Fruit fly (Drosophila melanogaster) Kc167 (cell line): Measurements from ENCODE around the gene Ir25a.

Experiments
- Myc ChIP-seq: fragments of >200 bp; optimal IDR thresholded peaks from 2 replicates; lab custom pipeline; 2017; ENCODE audit warnings: missing external identifiers
- Sin3A ChIP-seq: fragments of >200 bp; optimal IDR thresholded peaks from 2 replicates; lab custom pipeline; 2018; ENCODE audit warnings: missing external identifiers
- h ChIP-seq: fragments of >200 bp; optimal IDR thresholded peaks from 3 replicates; lab custom pipeline; 2018; ENCODE audit warnings: missing external identifiers
- insv ChIP-seq: fragments of >200 bp; optimal IDR thresholded peaks from 3 replicates; lab custom pipeline; 2018; ENCODE audit warnings: missing external identifiers
- psq ChIP-seq: fragments of >200 bp; optimal IDR thresholded peaks from 2 replicates; lab custom pipeline; 2017; ENCODE audit warnings: missing external identifiers
- ttk ChIP-seq: sonication (Bioruptor generic); optimal IDR thresholded peaks from 2 replicates; lab custom pipeline; 2017; ENCODE audit warnings: missing external identifiers

Ir25a gene

DNA sequence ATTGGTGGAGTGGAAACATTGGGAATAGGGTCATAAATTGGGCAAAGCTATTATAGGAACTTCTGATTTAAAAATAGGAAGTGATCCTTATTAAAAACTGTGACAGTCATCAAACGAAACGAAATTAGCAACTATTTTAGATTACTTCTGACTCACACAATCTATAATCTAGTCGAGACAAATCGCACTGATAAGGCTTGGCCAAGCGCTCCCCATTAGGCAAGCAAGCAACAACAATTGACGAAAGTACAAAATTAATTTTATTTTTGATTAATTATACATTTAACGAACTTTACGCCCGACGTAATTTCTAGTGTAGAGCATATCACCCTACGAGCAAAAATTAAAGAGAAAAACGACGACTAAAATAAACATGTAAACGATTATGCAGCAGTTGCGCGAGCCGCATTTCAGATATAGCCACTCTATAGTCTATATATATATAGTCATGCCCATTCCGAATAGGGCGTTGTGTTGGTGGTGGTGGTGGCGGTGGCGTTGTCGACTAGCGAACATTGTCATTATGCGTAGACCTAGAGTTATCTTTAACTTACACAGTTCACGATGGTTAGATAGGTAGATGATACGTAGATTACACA is at the start of gene Ir25a:
Gene Ir25a, minus strand, starts transcription at position 210 of the 599 bp plus-strand sequence.
- TF ChIP-seq insv (lab: Kevin White, UChicago) (no peak), h (lab: Kevin White, UChicago) (no peak), ttk (lab: Kevin White, UChicago) (no peak), Sin3A (lab: Kevin White, UChicago) (no peak), Myc (lab: Kevin White, UChicago) (no peak), psq (lab: Kevin White, UChicago) (no peak)

DNA sequence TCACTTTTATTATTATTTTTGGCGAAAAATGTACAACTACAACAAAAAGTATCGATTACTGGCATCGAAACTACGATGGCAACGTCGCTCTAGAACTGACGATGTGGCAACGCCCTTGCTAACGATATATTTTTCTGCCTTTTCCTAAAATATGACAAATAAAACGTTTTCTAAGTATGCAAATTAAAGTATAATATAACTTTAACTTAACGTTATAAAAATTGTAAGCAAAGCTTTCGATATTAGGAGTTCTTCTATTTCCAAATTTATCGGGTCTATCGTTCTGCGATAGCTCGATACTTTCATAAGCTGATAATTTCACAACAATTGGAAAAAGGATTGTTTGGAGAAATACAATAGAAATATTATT is 47.9 kb upstream of the Ir25a start, which contains the start of the genes Cf2 and CG3008:
Gene Cf2, minus strand, starts transcription at position 85 of the 370 bp plus-strand sequence.
Gene CG3008, plus strand, starts transcription at position 276 of the 370 bp plus-strand sequence.
- TF ChIP-seq Sin3A (lab: Kevin White, UChicago): no peak
- no peak for TF ChIP-seq insv (lab: Kevin White, UChicago)
- no peak for TF ChIP-seq ttk (lab: Kevin White, UChicago)
- no peak for TF ChIP-seq h (lab: Kevin White, UChicago)
- TF ChIP-seq Myc (lab: Kevin White, UChicago): no peak
- TF ChIP-seq psq (lab: Kevin White, UChicago): no peak

- TF ChIP-seq insv (lab: Kevin White, UChicago): no peak
- TF ChIP-seq h (lab: Kevin White, UChicago): no peak
- no peak for TF ChIP-seq ttk (lab: Kevin White, UChicago)
- no peak for TF ChIP-seq Myc (lab: Kevin White, UChicago)
- no peak for TF ChIP-seq Sin3A (lab: Kevin White, UChicago)
- no peak for TF ChIP-seq psq (lab: Kevin White, UChicago)
Measured at dm6 chr2L:4882131-4883022, 47.3 kb upstream of the Ir25a start.

DNA sequence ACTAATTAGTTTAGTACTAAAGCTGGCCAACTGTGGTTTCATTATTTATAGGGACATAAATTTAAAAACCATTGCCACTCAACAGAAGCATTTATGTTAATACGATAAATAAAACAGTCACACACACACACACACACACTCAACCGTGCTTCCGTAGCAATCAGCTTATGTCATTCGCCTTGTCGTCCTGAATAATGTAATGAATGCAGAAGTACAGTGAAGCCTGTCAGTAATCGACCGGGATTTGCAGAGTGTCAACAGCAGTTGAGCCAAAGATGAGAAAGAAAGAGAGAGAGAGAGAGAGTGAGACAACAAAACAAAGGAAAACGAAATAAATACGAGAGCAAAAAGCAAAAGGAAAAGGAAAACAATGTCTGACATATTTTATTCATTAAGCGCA is 33.3 kb upstream of the Ir25a start:
- no peak for TF ChIP-seq h (lab: Kevin White, UChicago)

DNA sequence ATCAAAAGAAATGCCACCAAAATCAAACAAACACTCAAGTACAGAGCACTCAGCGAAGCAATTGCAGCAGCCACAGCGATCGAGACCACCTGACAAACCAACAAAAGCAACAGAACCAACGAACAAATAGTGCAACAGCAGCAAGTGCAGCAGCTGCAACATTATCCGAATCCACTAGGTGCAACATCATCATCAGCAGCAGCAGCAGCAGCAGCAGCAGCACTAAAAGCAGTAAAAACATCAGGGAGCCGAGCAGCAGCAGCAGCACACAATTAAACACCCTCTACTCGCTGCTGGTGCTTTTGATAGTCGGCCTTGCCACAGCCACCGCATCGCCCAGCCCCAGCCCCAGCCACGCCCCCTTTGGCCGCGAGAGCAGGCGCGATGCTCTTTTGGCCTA is 30.3 kb upstream of the Ir25a start:
- TF ChIP-seq h (lab: Kevin White, UChicago) (no peak), insv (lab: Kevin White, UChicago) (no peak), psq (lab: Kevin White, UChicago) (no peak), ttk (lab: Kevin White, UChicago) (no peak), Sin3A (lab: Kevin White, UChicago) (no peak), Myc (lab: Kevin White, UChicago) (no peak)

DNA sequence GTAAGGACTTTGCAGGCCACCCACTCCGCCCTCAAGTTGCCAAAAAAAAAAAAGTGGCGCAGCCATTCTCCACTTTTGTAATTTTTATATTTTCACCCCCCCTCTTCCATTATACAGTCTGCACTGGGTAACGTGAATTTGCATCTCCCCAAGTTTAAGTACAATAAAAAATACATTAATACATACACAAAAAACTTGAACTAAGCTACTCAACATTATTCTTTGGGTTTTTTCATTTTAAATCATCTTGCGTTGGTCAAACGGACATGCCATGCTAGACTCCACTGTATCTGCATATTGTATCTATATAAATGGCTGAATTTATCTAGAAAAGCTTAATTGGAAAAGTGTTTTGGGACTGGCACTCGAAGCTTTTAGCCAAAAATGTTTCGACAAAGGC is 26.4 kb upstream of the Ir25a start:
- TF ChIP-seq Sin3A (lab: Kevin White, UChicago): no peak
- TF ChIP-seq Myc (lab: Kevin White, UChicago): no peak
- TF ChIP-seq ttk (lab: Kevin White, UChicago): no peak
- no peak for TF ChIP-seq h (lab: Kevin White, UChicago)
- no peak for TF ChIP-seq psq (lab: Kevin White, UChicago)
- no peak for TF ChIP-seq insv (lab: Kevin White, UChicago)

- TF ChIP-seq ttk (lab: Kevin White, UChicago) (no peak), Myc (lab: Kevin White, UChicago) (no peak), insv (lab: Kevin White, UChicago) (no peak), h (lab: Kevin White, UChicago) (no peak), Sin3A (lab: Kevin White, UChicago) (no peak), psq (lab: Kevin White, UChicago) (no peak)
Measured at dm6 chr2L:4856118-4856517, 21.0 kb upstream of the Ir25a start.

DNA sequence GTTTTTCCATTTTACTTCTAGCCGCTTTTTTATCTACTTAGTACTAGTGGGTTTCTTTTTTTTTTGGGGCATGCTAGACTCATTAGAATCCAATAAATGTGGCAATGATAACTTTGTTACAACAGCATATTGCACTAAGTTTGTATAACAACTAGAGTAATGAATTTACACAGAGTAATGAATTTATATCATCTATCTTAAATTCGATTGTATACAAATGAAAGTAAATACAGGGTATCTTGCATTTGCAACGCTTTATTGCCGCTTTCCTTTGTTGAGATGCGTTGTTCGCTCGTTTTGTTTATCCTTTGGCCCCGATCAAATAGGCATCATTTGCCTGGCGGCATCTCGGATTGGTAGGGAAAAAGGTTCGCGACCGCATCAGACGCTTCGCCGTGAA is 19.7 kb upstream of the Ir25a start:
- no peak for TF ChIP-seq Sin3A (lab: Kevin White, UChicago)
- TF ChIP-seq ttk (lab: Kevin White, UChicago): no peak
- TF ChIP-seq h (lab: Kevin White, UChicago): no peak
- TF ChIP-seq psq (lab: Kevin White, UChicago): no peak
- TF ChIP-seq Myc (lab: Kevin White, UChicago): no peak
- no peak for TF ChIP-seq insv (lab: Kevin White, UChicago)

dm6 chr2L:4852605-4853102 is 17.6 kb upstream of the Ir25a start, which contains the start of gene smog:
TSS of gene smog (plus strand) at chr2L:4852864.
- TF ChIP-seq h (lab: Kevin White, UChicago): no peak
- TF ChIP-seq Myc (lab: Kevin White, UChicago): no peak
- TF ChIP-seq Sin3A (lab: Kevin White, UChicago): no peak

dm6 chr2L:4850356-4850755 is 15.3 kb upstream of the Ir25a start, which contains the start of the genes mRpS2 and Mon1:
TSS of gene mRpS2 (minus strand) at chr2L:4850419.
TSS of gene Mon1 (plus strand) at chr2L:4850641.
- TF ChIP-seq Sin3A (lab: Kevin White, UChicago): no peak
- TF ChIP-seq Myc (lab: Kevin White, UChicago): no peak
- TF ChIP-seq psq (lab: Kevin White, UChicago): no peak
- no peak for TF ChIP-seq insv (lab: Kevin White, UChicago)
- no peak for TF ChIP-seq ttk (lab: Kevin White, UChicago)
- TF ChIP-seq h (lab: Kevin White, UChicago): no peak

- TF ChIP-seq insv (lab: Kevin White, UChicago) (no peak), psq (lab: Kevin White, UChicago) (no peak), Sin3A (lab: Kevin White, UChicago) (no peak), ttk (lab: Kevin White, UChicago) (no peak), h (lab: Kevin White, UChicago) (no peak), Myc (lab: Kevin White, UChicago) (no peak)
Measured at dm6 chr2L:4847191-4847853, 12.2 kb upstream of the Ir25a start, which contains the start of the genes mxt and CG11927. TSS of gene mxt (minus strand) at chr2L:4847295. TSS of gene CG11927 (plus strand) at chr2L:4847766.
